Fruit fly (Drosophila melanogaster) Kc167 (cell line): ENCODE results near the gene CG43373.

ENCODE experiments used
- h ChIP-seq: fragments of >200 bp; optimal IDR thresholded peaks from 3 replicates; lab custom pipeline; 2018; ENCODE audit warnings: missing external identifiers
- psq ChIP-seq: fragments of >200 bp; optimal IDR thresholded peaks from 2 replicates; lab custom pipeline; 2017; ENCODE audit warnings: missing external identifiers
- ttk ChIP-seq: sonication (Bioruptor generic); optimal IDR thresholded peaks from 2 replicates; lab custom pipeline; 2017; ENCODE audit warnings: missing external identifiers

- TF ChIP-seq psq: no peak
- no peak for TF ChIP-seq h (lab: Kevin White, UChicago)
- TF ChIP-seq ttk (lab: Kevin White, UChicago): no peak
Observed at dm6 chr3L:16571014-16571738, 28.0 kb upstream of the CG43373 start.
